Worm (Caenorhabditis elegans) whole organism, L3 larva: ENCODE results near the gene R04A9.3.

ENCODE experiments used
- R02D3.7 ChIP-seq: fragments of 150-350 bp; optimal IDR thresholded peaks from 2 replicates; lab custom pipeline; 2014; ENCODE audit warnings: missing biosample characterization, missing genetic modification characterization
- ZK546.5 ChIP-seq: sonication (generic microtip); optimal IDR thresholded peaks from 2 replicates; lab custom pipeline; 2017; ENCODE audit warnings: missing biosample characterization, missing genetic modification characterization
- aly-2 ChIP-seq: fragments of 150-350 bp; optimal IDR thresholded peaks from 2 replicates; lab custom pipeline; 2014; ENCODE audit warnings: missing biosample characterization, missing genetic modification characterization
- ama-1 ChIP-seq: fragments of 150-350 bp; optimal IDR thresholded peaks from 2 replicates; lab custom pipeline; 2018
- ceh-16 ChIP-seq: sonication (generic microtip); optimal IDR thresholded peaks from 2 replicates; lab custom pipeline; 2017; ENCODE audit warnings: missing biosample characterization, missing genetic modification characterization
- ceh-28 ChIP-seq: fragments of 150-350 bp; optimal IDR thresholded peaks from 2 replicates; lab custom pipeline; 2014; ENCODE audit warnings: missing biosample characterization, missing genetic modification reagents, missing genetic modification characterization
- ceh-9 ChIP-seq: sonication (generic microtip); optimal IDR thresholded peaks from 2 replicates; lab custom pipeline; 2018; ENCODE audit warnings: missing biosample characterization, missing genetic modification characterization
- egl-27 ChIP-seq: sonication (generic microtip); optimal IDR thresholded peaks from 4 replicates; lab custom pipeline; 2017; ENCODE audit warnings: missing biosample characterization, missing genetic modification reagents, missing genetic modification characterization
- egl-5 ChIP-seq: fragments of 150-350 bp; optimal IDR thresholded peaks from 2 replicates; lab custom pipeline; 2017; ENCODE audit warnings: missing biosample characterization, missing genetic modification reagents, missing genetic modification characterization, inconsistent platforms
- elt-2 ChIP-seq: sonication (generic microtip); optimal IDR thresholded peaks from 2 replicates; lab custom pipeline; 2016; ENCODE audit warnings: missing genetic modification reagents, mild to moderate bottlenecking, missing genetic modification characterization, missing compliant biosample characterization
- elt-3 ChIP-seq, 3 experiments: fragments of 150-350 bp in 1 of 3; sonication (generic microtip) in 2 of 3; optimal IDR thresholded peaks; 2 replicates in 2 of 3; 4 replicates in 1 of 3; lab custom pipeline; 2014 to 2017; ENCODE audit warnings: missing biosample characterization in 3 of 3, missing genetic modification characterization in 3 of 3
- fkh-10 ChIP-seq: sonication (generic microtip); optimal IDR thresholded peaks from 2 replicates; lab custom pipeline; 2017; ENCODE audit warnings: missing biosample characterization, missing genetic modification reagents, missing genetic modification characterization
- fkh-2 ChIP-seq: fragments of 150-350 bp; optimal IDR thresholded peaks from 2 replicates; lab custom pipeline; 2014; ENCODE audit warnings: missing biosample characterization, missing genetic modification reagents, missing genetic modification characterization
- fos-1 ChIP-seq: fragments of 150-350 bp; optimal IDR thresholded peaks from 2 replicates; lab custom pipeline; 2014; ENCODE audit warnings: missing biosample characterization, missing genetic modification characterization
- hmg-11 ChIP-seq: sonication (generic microtip); optimal IDR thresholded peaks from 2 replicates; lab custom pipeline; 2016; ENCODE audit warnings: missing genetic modification characterization, missing compliant biosample characterization
- jun-1 ChIP-seq: fragments of 150-350 bp; optimal IDR thresholded peaks from 2 replicates; lab custom pipeline; 2014; ENCODE audit warnings: missing biosample characterization, missing genetic modification reagents, missing genetic modification characterization
- lin-15B ChIP-seq: fragments of 150-350 bp; optimal IDR thresholded peaks from 2 replicates; lab custom pipeline; 2014; ENCODE audit warnings: missing biosample characterization, missing genetic modification characterization
- mdl-1 ChIP-seq: fragments of 150-350 bp; optimal IDR thresholded peaks from 2 replicates; lab custom pipeline; 2014; ENCODE audit warnings: missing biosample characterization, missing genetic modification characterization
- mml-1 ChIP-seq: fragments of 150-350 bp; sonication (generic microtip); optimal IDR thresholded peaks from 3 replicates; lab custom pipeline; 2014; ENCODE audit warnings: missing biosample characterization, missing genetic modification characterization
- nfya-1 ChIP-seq: sonication (generic microtip); optimal IDR thresholded peaks from 2 replicates; lab custom pipeline; 2017; ENCODE audit warnings: missing genetic modification characterization, mild to moderate bottlenecking, missing compliant biosample characterization, antibody characterized with exemption, moderate library complexity; ENCODE audit not compliant: insufficient read depth
- nhr-11 ChIP-seq: fragments of 150-350 bp; optimal IDR thresholded peaks from 2 replicates; lab custom pipeline; 2014; ENCODE audit warnings: missing biosample characterization, missing genetic modification characterization
- nhr-12 ChIP-seq: fragments of 150-350 bp; optimal IDR thresholded peaks from 2 replicates; lab custom pipeline; 2014; ENCODE audit warnings: missing biosample characterization, missing genetic modification characterization
- nhr-23 ChIP-seq: fragments of 150-350 bp; optimal IDR thresholded peaks from 2 replicates; lab custom pipeline; 2014; ENCODE audit warnings: missing biosample characterization, missing genetic modification reagents, missing genetic modification characterization
- nhr-25 ChIP-seq: sonication (generic microtip); optimal IDR thresholded peaks from 2 replicates; lab custom pipeline; 2017; ENCODE audit warnings: missing biosample characterization, missing genetic modification characterization
- nhr-28 ChIP-seq: fragments of 150-350 bp; optimal IDR thresholded peaks from 2 replicates; lab custom pipeline; 2014; ENCODE audit warnings: missing biosample characterization, missing genetic modification characterization
- nhr-43 ChIP-seq: sonication (generic microtip); optimal IDR thresholded peaks from 2 replicates; lab custom pipeline; 2016; ENCODE audit warnings: mild to moderate bottlenecking, missing genetic modification characterization, missing compliant biosample characterization; ENCODE audit not compliant: poor library complexity, severe bottlenecking
- nhr-76 ChIP-seq: fragments of 150-350 bp; sonication (generic microtip); optimal IDR thresholded peaks from 5 replicates; lab custom pipeline; 2014; ENCODE audit warnings: missing biosample characterization, missing genetic modification characterization
- nhr-77 ChIP-seq: fragments of 150-350 bp; optimal IDR thresholded peaks from 2 replicates; lab custom pipeline; 2014; ENCODE audit warnings: missing biosample characterization, missing genetic modification characterization
- pha-4 ChIP-seq: fragments of 150-350 bp; optimal IDR thresholded peaks from 2 replicates; lab custom pipeline; 2014; ENCODE audit warnings: missing biosample characterization, missing genetic modification reagents, missing genetic modification characterization
- skn-1 ChIP-seq: fragments of 150-350 bp; optimal IDR thresholded peaks from 2 replicates; lab custom pipeline; 2014; ENCODE audit warnings: missing biosample characterization, missing genetic modification characterization
- snpc-4 ChIP-seq: fragments of 150-350 bp; optimal IDR thresholded peaks from 2 replicates; lab custom pipeline; 2014; ENCODE audit warnings: missing biosample characterization, missing genetic modification characterization
- tbx-2 ChIP-seq: sonication (generic microtip); optimal IDR thresholded peaks from 2 replicates; lab custom pipeline; 2016; ENCODE audit warnings: mild to moderate bottlenecking, missing genetic modification characterization, missing compliant biosample characterization
- unc-39 ChIP-seq: sonication (generic microtip); optimal IDR thresholded peaks from 4 replicates; lab custom pipeline; 2017; ENCODE audit warnings: missing biosample characterization, missing genetic modification characterization
- unc-62 ChIP-seq: fragments of 150-350 bp; sonication (generic microtip); optimal IDR thresholded peaks from 4 replicates; lab custom pipeline; 2014; ENCODE audit warnings: missing biosample characterization, missing genetic modification reagents, missing genetic modification characterization
- zag-1 ChIP-seq: fragments of 150-350 bp; optimal IDR thresholded peaks from 2 replicates; lab custom pipeline; 2014; ENCODE audit warnings: missing biosample characterization, missing genetic modification characterization
- ztf-11 ChIP-seq: fragments of 150-350 bp; optimal IDR thresholded peaks from 2 replicates; lab custom pipeline; 2014; ENCODE audit warnings: missing biosample characterization, missing genetic modification characterization
- ztf-4 ChIP-seq: fragments of 150-350 bp; optimal IDR thresholded peaks from 2 replicates; lab custom pipeline; 2014; ENCODE audit warnings: missing biosample characterization, missing genetic modification characterization

Gene R04A9.3

ce11 chrX:380505-380904, at the start of gene R04A9.3:
Gene R04A9.3, minus strand, starts transcription at chrX:380605.
- TF ChIP-seq ztf-4: no peak

- TF ChIP-seq fos-1 (tag; lab: Kevin White, UChicago) (no peak), nhr-25 (no peak), nhr-11 (no peak), ama-1 (lab: Kevin White, UChicago) (no peak), ceh-28 (tag; lab: Kevin White, UChicago) (no peak), hmg-11 (tag; lab: Kevin White, UChicago) (no peak), mml-1 (tag; lab: Kevin White, UChicago) (no peak), skn-1 (tag; lab: Kevin White, UChicago) (no peak), fkh-2 (no peak), mdl-1 (no peak)
Observed at ce11 chrX:425535-425934, 45.1 kb upstream of the R04A9.3 start, which contains the start of gene ZK1193.2. Gene ZK1193.2, minus strand, starts transcription at chrX:425635.

- no peak for TF ChIP-seq ceh-16 (tag; lab: Kevin White, UChicago)
- peak; percentile 62 for TF ChIP-seq elt-2 (tag; lab: Kevin White, UChicago)
Observed at ce11 chrX:423757-424156, 43.4 kb upstream of the R04A9.3 start.

ce11 chrX:421785-422657, 41.6 kb upstream of the R04A9.3 start:
- TF ChIP-seq lin-15B: no peak
- TF ChIP-seq ceh-9 (tag; lab: Kevin White, UChicago): no peak
- no peak for TF ChIP-seq nfya-1 (tag; lab: Kevin White, UChicago)
- TF ChIP-seq elt-2 (tag; lab: Kevin White, UChicago): no peak
- TF ChIP-seq unc-62 (GFP tag; lab: Kevin White, UChicago): no peak
- no peak for TF ChIP-seq nhr-12
- TF ChIP-seq ZK546.5 (tag; lab: Kevin White, UChicago): no peak
- no peak for TF ChIP-seq ceh-28 (tag; lab: Kevin White, UChicago)
- no peak for TF ChIP-seq egl-5 (tag; lab: Kevin White, UChicago)
- TF ChIP-seq hmg-11 (tag; lab: Kevin White, UChicago): no peak
- TF ChIP-seq, all 47 proteins: peak for 0

- TF ChIP-seq ama-1 (lab: Kevin White, UChicago) (no peak), egl-27 (no peak), aly-2 (tag; lab: Kevin White, UChicago) (no peak), zag-1 (tag; lab: Kevin White, UChicago) (no peak), fkh-2 (no peak), nhr-23 (no peak), nhr-28 (tag; lab: Kevin White, UChicago) (no peak), unc-39 (tag; lab: Kevin White, UChicago) (no peak), nhr-77 (tag; lab: Kevin White, UChicago) (no peak), hmg-11 (tag; lab: Kevin White, UChicago) (no peak), mdl-1 (no peak), lin-15B (no peak), nhr-25 (no peak)
- TF ChIP-seq, all 47 proteins: peak for 0
Observed at ce11 chrX:421407-421784, 41.0 kb upstream of the R04A9.3 start, which contains the start of gene col-19. Gene col-19, plus strand, starts transcription at chrX:421707.

- TF ChIP-seq fos-1 (tag; lab: Kevin White, UChicago): no peak
- TF ChIP-seq aly-2 (tag; lab: Kevin White, UChicago): peak; percentile 71
- TF ChIP-seq ztf-11 (tag; lab: Kevin White, UChicago): no peak
- peak; percentile 95 for TF ChIP-seq tbx-2 (tag; lab: Kevin White, UChicago)
- peak; percentile 8 for TF ChIP-seq nhr-12
- peak; percentile 61 for TF ChIP-seq mdl-1
- TF ChIP-seq nhr-43: peak; percentile 89
- TF ChIP-seq elt-2 (tag; lab: Kevin White, UChicago): peak; percentile 72
- TF ChIP-seq nhr-11: peak; percentile 79
- TF ChIP-seq egl-27: peak; percentile 83
- peak; percentile 98 for TF ChIP-seq hmg-11 (tag; lab: Kevin White, UChicago)
- peak in 2 of 3 experiments; percentile 26 to 53 for TF ChIP-seq elt-3 (tag; optimal IDR thresholded peaks at IDR 0.05; lab: Kevin White, UChicago)
- TF ChIP-seq jun-1: peak; percentile 97
- no peak for TF ChIP-seq nhr-28 (tag; lab: Kevin White, UChicago)
- peak; percentile 79 for TF ChIP-seq nfya-1 (tag; lab: Kevin White, UChicago)
- no peak for TF ChIP-seq zag-1 (tag; lab: Kevin White, UChicago)
- peak; percentile 90 for TF ChIP-seq nhr-25
- peak; percentile 85 for TF ChIP-seq nhr-77 (tag; lab: Kevin White, UChicago)
- TF ChIP-seq fkh-10: peak; percentile 79
- peak; percentile 52 for TF ChIP-seq lin-15B
- TF ChIP-seq ceh-28 (tag; lab: Kevin White, UChicago): peak; percentile 92
- no peak for TF ChIP-seq unc-62 (GFP tag; lab: Kevin White, UChicago)
- TF ChIP-seq snpc-4: peak; percentile 78
- TF ChIP-seq egl-5 (tag; lab: Kevin White, UChicago): peak; percentile 62
- TF ChIP-seq ama-1 (lab: Kevin White, UChicago): no peak
- peak; percentile 31 for TF ChIP-seq nhr-76 (tag; lab: Kevin White, UChicago)
- TF ChIP-seq R02D3.7 (tag; lab: Kevin White, UChicago): peak; percentile 78
- peak; percentile 91 for TF ChIP-seq pha-4 (tag; lab: Kevin White, UChicago)
- TF ChIP-seq ceh-9 (tag; lab: Kevin White, UChicago): peak; percentile 82
Observed at ce11 chrX:410073-410572, 29.7 kb upstream of the R04A9.3 start.
